Worm (Caenorhabditis elegans): ENCODE results near the gene nhr-231.
"Not testable (repeated sequence)": the region's sequence is repeated elsewhere in the genome, so short reads cannot be mapped to it uniquely, and the experiment has no call there.

DNA sequence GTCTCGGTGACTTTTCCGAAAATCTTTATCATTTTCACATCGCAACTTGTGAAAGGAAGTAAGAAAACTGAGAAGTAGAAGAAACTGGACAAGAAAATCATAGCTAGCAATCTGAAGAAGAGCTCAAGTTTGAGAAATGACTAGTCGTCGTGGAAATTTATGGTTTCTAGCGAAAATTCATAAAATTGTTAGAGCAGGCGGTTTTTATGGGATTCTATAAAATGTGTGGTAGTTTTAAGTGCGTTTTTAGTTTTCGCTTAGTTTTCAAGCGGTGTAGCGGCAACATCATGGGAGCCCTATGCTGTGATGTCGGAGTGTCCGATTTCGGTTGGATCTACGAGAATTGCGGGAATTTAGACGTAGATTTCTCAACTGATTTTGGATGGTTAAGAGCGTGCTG is 36.4 kb upstream of the nhr-231 start, which contains the start of gene clec-254:
- TF ChIP-seq fos-1 (tag; optimal IDR thresholded peaks at IDR 0.05); snpc-4 (tag; optimal IDR thresholded peaks at IDR 0.05); Y116A8C.19 (tag; optimal IDR thresholded peaks at IDR 0.05; ENCODE audit: borderline replicate concordance); egl-13 (tag; optimal IDR thresholded peaks at IDR 0.05): not testable (repeated sequence)
